Worm (Caenorhabditis elegans) whole organism, L4 larva: Measurements from ENCODE around the gene fbxb-115.

Experiments
- F26F4.8 ChIP-seq: fragments of 200-800 bp; sonication (Bioruptor generic); conservative IDR thresholded peaks from 2 replicates; pipeline ENCODE4 v1.3.6; 2022; ENCODE audit warnings: missing genetic modification characterization, missing compliant biosample characterization
- ama-1 ChIP-seq: fragments of 150-350 bp; optimal IDR thresholded peaks from 2 replicates; lab custom pipeline; 2014; ENCODE audit warnings: inconsistent platforms, mixed read lengths
- cey-2 ChIP-seq: sonication (generic microtip); optimal IDR thresholded peaks from 3 replicates; lab custom pipeline; 2017; ENCODE audit warnings: missing genetic modification characterization, mild to moderate bottlenecking, missing compliant biosample characterization, antibody characterized with exemption, borderline replicate concordance; ENCODE audit not compliant: insufficient read depth
- hlh-30 ChIP-seq: sonication (generic microtip); optimal IDR thresholded peaks from 2 replicates; lab custom pipeline; 2017; ENCODE audit warnings: antibody characterized with exemption, mild to moderate bottlenecking, missing genetic modification characterization, missing compliant biosample characterization; ENCODE audit not compliant: insufficient read depth
- mep-1 ChIP-seq: fragments of 150-350 bp; sonication (generic microtip); optimal IDR thresholded peaks from 3 replicates; lab custom pipeline; 2014; ENCODE audit warnings: missing biosample characterization, missing genetic modification characterization
- nhr-237 ChIP-seq: sonication (generic microtip); optimal IDR thresholded peaks from 2 replicates; lab custom pipeline; 2017; ENCODE audit warnings: missing biosample characterization, missing genetic modification characterization
- nhr-76 ChIP-seq: fragments of 150-350 bp; optimal IDR thresholded peaks from 2 replicates; lab custom pipeline; 2014; ENCODE audit warnings: missing biosample characterization, missing genetic modification characterization
- rbr-2 ChIP-seq: sonication (generic microtip); optimal IDR thresholded peaks from 2 replicates; lab custom pipeline; 2016; ENCODE audit warnings: missing genotype, missing genetic modification characterization, missing compliant biosample characterization
- skn-1 ChIP-seq: fragments of 150-350 bp; optimal IDR thresholded peaks from 2 replicates; lab custom pipeline; 2014; ENCODE audit warnings: missing biosample characterization, missing genetic modification characterization
- unc-130 ChIP-seq: sonication (generic microtip); optimal IDR thresholded peaks from 2 replicates; lab custom pipeline; 2016; ENCODE audit warnings: missing genetic modification reagents, missing genetic modification characterization, missing compliant biosample characterization
- unc-62 ChIP-seq, 3 experiments: fragments of 150-350 bp in 1 of 3; sonication (generic microtip); optimal IDR thresholded peaks in 2 of 3; peaks in 1 of 3; 1 replicate in 1 of 3; 2 replicates in 2 of 3; lab custom pipeline; 2014 to 2017; ENCODE audit warnings: missing biosample characterization in 3 of 3, missing genetic modification characterization in 3 of 3, missing genetic modification reagents in 3 of 3, missing genotype in 1 of 3

- no peak for TF ChIP-seq mep-1 (tag; lab: Kevin White, UChicago)
- no peak for TF ChIP-seq unc-130
- no peak for TF ChIP-seq unc-62 (GFP tag; optimal IDR thresholded peaks at IDR 0.05 in 1 of 2; lab: Kevin White, UChicago)
- no peak for TF ChIP-seq unc-62 (tag; optimal IDR thresholded peaks at IDR 0.05; lab: Kevin White, UChicago)
- TF ChIP-seq nhr-76 = no peak
- no peak for TF ChIP-seq cey-2 (tag; lab: Kevin White, UChicago)
- TF ChIP-seq hlh-30 (tag; lab: Kevin White, UChicago) = no peak
- no peak for TF ChIP-seq F26F4.8
- TF ChIP-seq rbr-2 = no peak
- no peak for TF ChIP-seq nhr-237
- TF ChIP-seq skn-1 (tag; lab: Kevin White, UChicago) = no peak
- TF ChIP-seq ama-1 (lab: Kevin White, UChicago) = no peak
Observed at ce11 chrV:19237204-19237603, 2.8 kb downstream of the fbxb-115 start, which contains the start of gene fbxb-2.
